Worm (Caenorhabditis elegans) whole organism, L4 larva: ENCODE measurements around the gene phat-4.

Experiments
- ama-1 ChIP-seq: fragments of 150-350 bp; optimal IDR thresholded peaks from 2 replicates; lab custom pipeline; 2014; ENCODE audit warnings: inconsistent platforms, mixed read lengths
- ces-1 ChIP-seq: fragments of 150-350 bp; sonication (generic microtip); optimal IDR thresholded peaks from 4 replicates; lab custom pipeline; 2014; ENCODE audit warnings: missing biosample characterization, missing genetic modification reagents, missing genetic modification characterization
- lim-7 ChIP-seq: fragments of 200-800 bp; sonication (Bioruptor generic); IDR thresholded peaks from 2 replicates; pipeline ENCODE4 v1.3.6; 2022; ENCODE audit warnings: missing genetic modification characterization, missing compliant biosample characterization

ce11 chrV:4144205-4144604 lies 14.5 kb downstream of the phat-4 start, which contains the start of gene Y45G5AL.1:
- TF ChIP-seq lim-7 (GFP tag; lab: Robert Waterston, UW) (no peak), ces-1 (GFP tag; lab: Kevin White, UChicago) (no peak), ama-1 (lab: Kevin White, UChicago) (no peak)
